Worm (Caenorhabditis elegans): ENCODE measurements around the gene F58H1.7.

F58H1.7 gene

DNA sequence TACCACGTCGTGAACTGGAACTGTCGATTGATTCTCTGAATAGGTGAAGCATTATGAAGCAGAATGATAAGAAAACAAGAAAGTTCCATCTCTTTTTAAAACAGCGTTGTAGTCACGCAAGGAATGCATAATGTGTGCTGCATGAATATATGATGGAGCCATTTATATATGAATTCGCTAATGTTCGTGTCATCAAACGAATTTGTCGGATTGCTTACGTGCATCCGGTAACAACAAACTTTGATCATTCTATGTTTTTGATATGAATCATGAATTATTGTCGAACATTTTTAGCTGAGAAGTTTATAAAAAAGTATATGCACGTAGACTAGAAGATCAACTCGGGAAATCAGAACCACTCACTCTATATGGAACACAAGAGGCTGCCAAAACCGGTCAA lies 32.8 kb upstream of the F58H1.7 start:
- no peak for TF ChIP-seq egl-5 (tag; optimal IDR thresholded peaks at IDR 0.05)
- TF ChIP-seq aly-2 (tag; optimal IDR thresholded peaks at IDR 0.05) = no peak
- no peak for TF ChIP-seq ama-1 (optimal IDR thresholded peaks at IDR 0.05)
- no peak for TF ChIP-seq tbx-2 (tag; optimal IDR thresholded peaks at IDR 0.05)
- no peak for TF ChIP-seq mml-1 (tag; optimal IDR thresholded peaks at IDR 0.05)
- TF ChIP-seq fkh-10 (GFP tag; optimal IDR thresholded peaks at IDR 0.05) = no peak
- TF ChIP-seq nhr-23 (tag; optimal IDR thresholded peaks at IDR 0.05) = no peak
- no peak for TF ChIP-seq nhr-12 (tag; optimal IDR thresholded peaks at IDR 0.05)
- TF ChIP-seq zag-1 (tag; optimal IDR thresholded peaks at IDR 0.05) = no peak
- no peak for TF ChIP-seq elt-3 (tag; optimal IDR thresholded peaks at IDR 0.05)
- TF ChIP-seq egl-27 (tag; optimal IDR thresholded peaks at IDR 0.05) = no peak
- TF ChIP-seq snpc-4 (tag; optimal IDR thresholded peaks at IDR 0.05) = no peak
- no peak for TF ChIP-seq pha-4 (tag; optimal IDR thresholded peaks at IDR 0.05)
- TF ChIP-seq skn-1 (tag; optimal IDR thresholded peaks at IDR 0.05) = no peak
- no peak for TF ChIP-seq ceh-9 (tag; optimal IDR thresholded peaks at IDR 0.05)
- TF ChIP-seq eor-1 (tag; optimal IDR thresholded peaks at IDR 0.05) = no peak
- TF ChIP-seq lin-15B (tag; optimal IDR thresholded peaks at IDR 0.05) = no peak
- no peak for TF ChIP-seq lsy-12 (tag; optimal IDR thresholded peaks at IDR 0.05)
- no peak for TF ChIP-seq ceh-82 (tag; optimal IDR thresholded peaks at IDR 0.05)

- TF ChIP-seq elt-3 (tag; optimal IDR thresholded peaks at IDR 0.05) = no peak
- no peak for TF ChIP-seq mdl-1 (tag; optimal IDR thresholded peaks at IDR 0.05)
- no peak for TF ChIP-seq pqm-1 (tag; optimal IDR thresholded peaks at IDR 0.05)
- TF ChIP-seq nhr-43 (tag; optimal IDR thresholded peaks at IDR 0.05; ENCODE audit: poor library complexity, severe bottlenecking) = no peak
- no peak for TF ChIP-seq aly-2 (tag; optimal IDR thresholded peaks at IDR 0.05)
- TF ChIP-seq egl-5 (tag; optimal IDR thresholded peaks at IDR 0.05) = no peak
- TF ChIP-seq elt-1 (tag; optimal IDR thresholded peaks at IDR 0.05) = no peak
- no peak for TF ChIP-seq unc-39 (tag; optimal IDR thresholded peaks at IDR 0.05)
- no peak for TF ChIP-seq zag-1 (tag; optimal IDR thresholded peaks at IDR 0.05)
- no peak for TF ChIP-seq mml-1 (tag; optimal IDR thresholded peaks at IDR 0.05)
- no peak for TF ChIP-seq nhr-76 (tag; optimal IDR thresholded peaks at IDR 0.05)
- TF ChIP-seq ceh-16 (tag; optimal IDR thresholded peaks at IDR 0.05) = no peak
These were observed 31.2 kb upstream of the F58H1.7 start, which contains the start of gene C52E4.12 for ce11 chrV:11995862-11996261. TSS of gene C52E4.12 (plus strand) at chrV:11996162.

DNA sequence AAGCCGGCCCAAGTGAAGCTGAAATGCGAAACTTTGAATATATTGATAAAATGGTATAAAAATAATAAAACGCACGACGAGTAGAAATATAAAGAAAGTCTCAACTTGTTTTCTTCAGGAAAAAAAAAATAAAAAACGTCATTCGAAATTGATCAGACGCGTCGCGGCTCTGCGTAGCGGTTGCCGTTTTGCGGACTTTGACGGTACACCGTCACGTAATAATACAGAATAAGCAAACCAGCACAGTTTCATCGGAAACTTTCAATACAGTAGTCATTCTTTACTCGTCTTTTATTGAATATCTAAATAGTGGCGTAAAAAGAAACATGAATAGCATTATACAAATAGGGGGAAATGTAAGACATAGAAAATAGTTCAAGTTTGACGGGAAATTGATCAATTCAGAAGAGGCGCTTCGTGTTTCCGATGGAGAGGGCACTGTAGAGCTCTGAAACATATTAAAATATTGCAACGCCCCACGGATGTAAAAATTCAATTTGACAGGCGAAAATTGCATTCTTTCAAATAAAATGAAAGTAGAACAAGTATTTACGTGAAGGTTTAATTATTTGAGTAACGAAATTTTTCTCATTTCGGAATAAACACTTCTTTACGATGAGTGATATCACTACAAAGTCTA lies 29.2 kb upstream of the F58H1.7 start, which contains the start of the genes cyl-1 and C52E4.7:
Gene cyl-1, minus strand, starts transcription at position 18 of the 640 bp plus-strand sequence.
Gene C52E4.7, plus strand, starts transcription at position 590 of the 640 bp plus-strand sequence.
- TF ChIP-seq ztf-4 (tag; optimal IDR thresholded peaks at IDR 0.05) (no peak), pha-4 (tag; optimal IDR thresholded peaks at IDR 0.05) (peak; percentile 77), snpc-4 (tag; optimal IDR thresholded peaks at IDR 0.05) (peak; percentile 73), hmg-11 (tag; optimal IDR thresholded peaks at IDR 0.05) (peak; percentile 46), daf-12 (tag; optimal IDR thresholded peaks at IDR 0.05) (no peak), ZK546.5 (tag; optimal IDR thresholded peaks at IDR 0.05) (no peak), nhr-23 (tag; optimal IDR thresholded peaks at IDR 0.05) (peak; percentile 47), nfya-1 (tag; optimal IDR thresholded peaks at IDR 0.05; ENCODE audit: insufficient read depth) (peak; percentile 77), ceh-82 (tag; optimal IDR thresholded peaks at IDR 0.05) (no peak), lin-39 (tag; optimal IDR thresholded peaks at IDR 0.05) (no peak), nhr-43 (tag; optimal IDR thresholded peaks at IDR 0.05; ENCODE audit: poor library complexity, severe bottlenecking) (no peak), sea-2 (GFP tag; optimal IDR thresholded peaks at IDR 0.05) (no peak), elt-1 (tag; optimal IDR thresholded peaks at IDR 0.05) (no peak), R02D3.7 (tag; optimal IDR thresholded peaks at IDR 0.05) (no peak), unc-62 (GFP tag; optimal IDR thresholded peaks at IDR 0.05) (no peak), fkh-2 (tag; optimal IDR thresholded peaks at IDR 0.05) (no peak), aly-2 (tag; optimal IDR thresholded peaks at IDR 0.05) (no peak), elt-3 (tag; optimal IDR thresholded peaks at IDR 0.05) (no peak), elt-2 (tag; optimal IDR thresholded peaks at IDR 0.05) (peak; percentile 37), fos-1 (tag; optimal IDR thresholded peaks at IDR 0.05) (no peak), lin-15B (tag; optimal IDR thresholded peaks at IDR 0.05) (peak; percentile 67), nhr-237 (tag; optimal IDR thresholded peaks at IDR 0.05) (no peak), pqm-1 (tag; optimal IDR thresholded peaks at IDR 0.05) (peak; percentile 36), ceh-9 (tag; optimal IDR thresholded peaks at IDR 0.05) (no peak)
